Worm (Caenorhabditis elegans): ENCODE measurements around the gene rpl-32.

ce11 chrII:9042059-9042458 lies 14.8 kb downstream of the rpl-32 start:
- TF ChIP-seq nhr-76 (tag; optimal IDR thresholded peaks at IDR 0.05) (no peak), zag-1 (tag; optimal IDR thresholded peaks at IDR 0.05) (no peak), nfya-1 (tag; optimal IDR thresholded peaks at IDR 0.05; ENCODE audit: insufficient read depth) (no peak), ztf-11 (tag; optimal IDR thresholded peaks at IDR 0.05) (no peak), elt-3 (tag; optimal IDR thresholded peaks at IDR 0.05) (no peak), fos-1 (tag; optimal IDR thresholded peaks at IDR 0.05) (no peak), lin-15B (tag; optimal IDR thresholded peaks at IDR 0.05) (no peak)
